Fruit fly (Drosophila melanogaster): Measurements from ENCODE around the gene CG10631.

Gene CG10631

DNA sequence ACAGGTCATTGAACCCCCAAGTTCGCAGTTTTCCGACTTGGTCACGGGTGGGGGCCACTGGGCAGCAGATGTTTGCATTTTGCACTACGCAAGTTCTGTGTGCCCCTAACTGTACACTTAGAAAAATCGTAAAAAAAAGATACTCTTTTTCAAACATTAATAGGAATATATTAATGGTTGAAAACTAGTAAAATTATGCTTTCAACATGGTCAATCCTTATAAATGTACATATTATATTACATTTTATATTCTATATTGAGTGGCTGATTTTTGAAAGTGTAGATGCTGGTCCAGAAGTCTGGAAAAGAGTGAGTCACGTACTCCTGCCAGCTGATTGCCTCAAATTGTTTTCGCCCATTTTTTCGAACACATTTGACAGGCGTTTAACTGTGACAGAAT is 44.0 kb upstream of the CG10631 start (continued):
- TF ChIP-seq fd96Cb (tag; optimal IDR thresholded peaks at IDR 0.05) (peak; percentile 4), D (optimal IDR thresholded peaks at IDR 0.05) (no peak), D (GFP tag; optimal IDR thresholded peaks at IDR 0.05) (no peak), CG16813 (GFP tag; IDR thresholded peaks at IDR 0.05; ENCODE audit: partially characterized antibody) (no peak), CG43689 (GFP tag; IDR thresholded peaks at IDR 0.05) (no peak), btn (GFP tag; optimal IDR thresholded peaks at IDR 0.05) (no peak), dmrt99B (tag; optimal IDR thresholded peaks at IDR 0.05) (peak; percentile 37), CG17612 (GFP tag; IDR thresholded peaks at IDR 0.05) (no peak), Sin3A (optimal IDR thresholded peaks at IDR 0.05) (no peak), CG11560 (tag; IDR thresholded peaks at IDR 0.05) (no peak), cg (GFP tag; optimal IDR thresholded peaks at IDR 0.05) (no peak), Mes4 (GFP tag; optimal IDR thresholded peaks at IDR 0.05) (no peak), Camta (GFP tag; optimal IDR thresholded peaks at IDR 0.05) (no peak), CG10267 (tag; optimal IDR thresholded peaks at IDR 0.05) (peak; percentile 9), CG10366 (GFP tag; IDR thresholded peaks at IDR 0.05) (no peak), her (GFP tag; optimal IDR thresholded peaks at IDR 0.05) (no peak), Usf (GFP tag; optimal IDR thresholded peaks at IDR 0.05) (no peak), insv (GFP tag; optimal IDR thresholded peaks at IDR 0.05) (no peak), chinmo (GFP tag; IDR thresholded peaks at IDR 0.05; ENCODE audit: partially characterized antibody) (no peak), ash1 (GFP tag; optimal IDR thresholded peaks at IDR 0.05) (no peak), CHES-1-like (GFP tag; optimal IDR thresholded peaks at IDR 0.05) (no peak), CG9817 (tag; optimal IDR thresholded peaks at IDR 0.05) (no peak), ac (GFP tag; optimal IDR thresholded peaks at IDR 0.05) (no peak), CG10209 (GFP tag; optimal IDR thresholded peaks at IDR 0.05) (no peak), Eip74EF (GFP tag; optimal IDR thresholded peaks at IDR 0.05) (no peak), CG8765 (GFP tag; IDR thresholded peaks at IDR 0.05) (no peak), zf30C (GFP tag; optimal IDR thresholded peaks at IDR 0.05) (no peak), CG9727 (GFP tag; optimal IDR thresholded peaks at IDR 0.05) (no peak), tll (GFP tag; optimal IDR thresholded peaks at IDR 0.05) (no peak), NfI (GFP tag; optimal IDR thresholded peaks at IDR 0.05) (peak; percentile 1), Deaf1 (tag; optimal IDR thresholded peaks at IDR 0.05) (no peak), CG12071 (GFP tag; optimal IDR thresholded peaks at IDR 0.05) (no peak), fd102C (GFP tag; optimal IDR thresholded peaks at IDR 0.05) (no peak), CG10462 (GFP tag; optimal IDR thresholded peaks at IDR 0.05) (no peak), CG2678 (tag; optimal IDR thresholded peaks at IDR 0.05) (peak; percentile 51), maf-S (GFP tag; optimal IDR thresholded peaks at IDR 0.05) (no peak), repo (GFP tag; optimal IDR thresholded peaks at IDR 0.05) (no peak), CG7372 (GFP tag; IDR thresholded peaks at IDR 0.05) (no peak), HLHmδ (GFP tag; optimal IDR thresholded peaks at IDR 0.05) (no peak), CG34224 (GFP tag; IDR thresholded peaks at IDR 0.05; ENCODE audit: partially characterized antibody) (no peak), E2f2 (GFP tag; IDR thresholded peaks at IDR 0.05) (no peak), esg (GFP tag; conservative IDR thresholded peaks at IDR 0.05) (no peak), Dek (tag; optimal IDR thresholded peaks at IDR 0.05) (no peak), lmd (GFP tag; IDR thresholded peaks at IDR 0.05) (no peak), tin (GFP tag; optimal IDR thresholded peaks at IDR 0.05) (no peak), Lim3 (GFP tag; IDR thresholded peaks at IDR 0.05) (no peak), H15 (GFP tag; IDR thresholded peaks at IDR 0.05) (no peak), HHEX (GFP tag; optimal IDR thresholded peaks at IDR 0.05) (no peak), sr (GFP tag; IDR thresholded peaks at IDR 0.05) (no peak), bcd (GFP tag; optimal IDR thresholded peaks at IDR 0.05) (no peak), gsb (GFP tag; IDR thresholded peaks at IDR 0.05) (no peak), CkIIα-i1 (GFP tag; IDR thresholded peaks at IDR 0.05) (no peak)
